Worm (Caenorhabditis elegans): Measurements from ENCODE around the gene grl-21.

grl-21 gene

DNA sequence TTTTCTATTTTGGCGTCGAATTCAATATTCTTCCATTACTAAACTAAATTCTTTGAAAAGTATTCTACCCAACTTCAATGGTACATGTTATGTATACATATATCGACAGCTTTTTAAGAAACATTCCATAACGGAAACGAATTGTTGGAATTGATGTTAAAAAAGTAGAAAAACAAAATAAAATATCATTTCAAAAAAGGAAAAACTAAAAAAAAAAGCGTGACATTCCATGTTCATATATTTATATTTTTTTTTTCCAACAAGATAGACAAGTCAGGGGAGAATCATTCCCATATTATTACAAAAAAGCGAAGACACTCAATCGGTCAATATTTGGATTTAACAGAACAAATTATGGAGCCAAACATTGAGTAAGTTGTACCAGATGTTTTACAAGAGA is 32.1 kb upstream of the grl-21 start, which contains the start of gene R102.10:
TSS of gene R102.10 (plus strand) at position 301 of the 400 bp plus-strand sequence.
- TF ChIP-seq nhr-76 (tag; optimal IDR thresholded peaks at IDR 0.05) (no peak), drap-1 (GFP tag; optimal IDR thresholded peaks at IDR 0.05) (no peak), ham-2 (GFP tag; optimal IDR thresholded peaks at IDR 0.05) (no peak), mep-1 (tag; optimal IDR thresholded peaks at IDR 0.05) (no peak), nhr-2 (tag; optimal IDR thresholded peaks at IDR 0.05) (no peak), mls-2 (tag; optimal IDR thresholded peaks at IDR 0.05) (no peak)

- no peak for TF ChIP-seq flh-1 (GFP tag; optimal IDR thresholded peaks at IDR 0.05)
- no peak for TF ChIP-seq sptf-1 (tag; optimal IDR thresholded peaks at IDR 0.05)
- TF ChIP-seq ceh-39 (tag; optimal IDR thresholded peaks at IDR 0.05): no peak
- TF ChIP-seq unc-62 (GFP tag; optimal IDR thresholded peaks at IDR 0.05): no peak
- no peak for TF ChIP-seq mab-5 (tag; optimal IDR thresholded peaks at IDR 0.05)
- no peak for TF ChIP-seq unc-120 (tag; optimal IDR thresholded peaks at IDR 0.05; ENCODE audit: poor library complexity, severe bottlenecking)
- TF ChIP-seq ham-2 (GFP tag; optimal IDR thresholded peaks at IDR 0.05): no peak
- no peak for TF ChIP-seq ceh-83 (GFP tag; optimal IDR thresholded peaks at IDR 0.05)
Measured at ce11 chrIV:10706090-10706489, 31.2 kb upstream of the grl-21 start, which contains the start of gene R102.6. TSS of gene R102.6 (minus strand) at chrIV:10706190.

ce11 chrIV:10711729-10712128 is 25.5 kb upstream of the grl-21 start, which contains the start of gene glb-21:
TSS of gene glb-21 (minus strand) at chrIV:10711794.
- no peak for TF ChIP-seq pha-4 (tag; optimal IDR thresholded peaks at IDR 0.05)
- no peak for TF ChIP-seq ceh-43 (GFP tag; optimal IDR thresholded peaks at IDR 0.05)

DNA sequence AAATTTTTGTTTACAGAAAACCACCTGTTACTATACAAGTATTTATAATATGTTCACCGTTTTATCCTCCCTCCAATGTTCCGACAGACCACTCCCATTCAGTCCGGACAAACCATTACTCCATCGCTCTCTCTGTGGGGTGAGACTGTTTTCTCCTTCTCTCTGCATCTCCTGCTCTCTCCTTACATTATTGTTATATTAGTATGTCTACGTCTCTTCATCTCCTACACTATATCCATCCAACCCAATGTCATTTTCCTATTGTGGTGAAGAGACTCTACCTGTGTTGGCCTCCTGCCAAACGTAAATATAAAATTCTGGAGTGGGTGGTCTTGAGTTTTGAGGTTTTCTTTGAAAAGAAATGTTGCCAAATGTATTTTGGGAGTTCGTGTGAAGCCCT is 22.7 kb upstream of the grl-21 start:
- TF ChIP-seq lin-13 (tag; optimal IDR thresholded peaks at IDR 0.05) (no peak), unc-120 (tag; optimal IDR thresholded peaks at IDR 0.05; ENCODE audit: poor library complexity, severe bottlenecking) (no peak), lsy-2 (tag; optimal IDR thresholded peaks at IDR 0.05) (no peak), pha-4 (tag; optimal IDR thresholded peaks at IDR 0.05) (peak; percentile 7), ztf-11 (tag; optimal IDR thresholded peaks at IDR 0.05) (no peak), nhr-12 (tag; optimal IDR thresholded peaks at IDR 0.05) (no peak), bed-3 (GFP tag; optimal IDR thresholded peaks at IDR 0.05) (no peak), nhr-2 (tag; optimal IDR thresholded peaks at IDR 0.05) (peak; percentile 29)

DNA sequence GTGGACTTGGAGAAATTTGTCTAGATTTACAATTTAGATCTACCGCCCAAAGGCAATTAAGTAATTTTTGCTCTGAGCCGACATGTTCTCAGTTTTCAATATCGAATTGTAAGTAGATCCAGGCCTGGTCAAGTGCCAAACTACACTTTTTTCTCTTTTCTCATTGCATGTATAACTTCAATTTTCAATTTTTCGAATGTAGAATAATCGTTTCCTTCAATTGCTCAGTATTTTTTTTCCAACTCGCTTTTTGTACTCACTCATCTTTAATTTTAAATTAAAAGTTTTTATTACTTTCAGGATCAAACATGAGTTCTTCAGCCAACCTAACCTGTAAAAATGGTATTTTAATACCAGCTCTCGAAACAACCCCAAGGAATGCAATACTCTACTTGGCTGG is 20.9 kb upstream of the grl-21 start, which contains the start of gene ncx-3:
TSS of gene ncx-3 (plus strand) at position 301 of the 400 bp plus-strand sequence.
- TF ChIP-seq blmp-1 (tag; optimal IDR thresholded peaks at IDR 0.05): no peak
- no peak for TF ChIP-seq unc-120 (tag; optimal IDR thresholded peaks at IDR 0.05; ENCODE audit: poor library complexity, severe bottlenecking)
- no peak for TF ChIP-seq pha-4 (tag; optimal IDR thresholded peaks at IDR 0.05)
- TF ChIP-seq unc-39 (tag; optimal IDR thresholded peaks at IDR 0.05): no peak
- no peak for TF ChIP-seq lin-13 (tag; optimal IDR thresholded peaks at IDR 0.05)
- no peak for TF ChIP-seq ceh-83 (GFP tag; optimal IDR thresholded peaks at IDR 0.05)
- TF ChIP-seq sem-2 (GFP tag; optimal IDR thresholded peaks at IDR 0.05): no peak
- no peak for TF ChIP-seq nhr-28 (tag; optimal IDR thresholded peaks at IDR 0.05)
- no peak for TF ChIP-seq mep-1 (tag; optimal IDR thresholded peaks at IDR 0.05)
- no peak for TF ChIP-seq nhr-237 (tag; optimal IDR thresholded peaks at IDR 0.05)

DNA sequence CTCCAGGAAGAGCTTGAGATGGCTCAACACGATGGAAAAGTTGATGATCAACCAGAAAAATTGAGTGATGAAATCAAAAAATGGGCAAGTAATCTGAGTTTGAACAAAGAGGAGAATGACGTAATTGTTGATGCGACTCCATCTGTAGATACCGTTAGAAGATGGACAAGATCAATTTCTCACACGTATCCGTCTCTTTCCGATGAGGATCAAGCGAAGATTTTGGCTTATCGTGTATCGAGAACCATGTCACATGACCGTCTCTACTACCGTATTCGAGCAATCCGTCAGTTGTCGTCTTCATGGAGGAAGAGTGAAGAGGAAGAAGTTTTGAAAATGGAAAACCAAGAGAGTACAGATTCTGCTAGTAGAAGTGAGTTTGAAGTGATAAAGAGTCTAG is 19.2 kb upstream of the grl-21 start:
- TF ChIP-seq ceh-83 (GFP tag; optimal IDR thresholded peaks at IDR 0.05): no peak
- TF ChIP-seq mls-2 (tag; optimal IDR thresholded peaks at IDR 0.05): no peak
- TF ChIP-seq nhr-12 (tag; optimal IDR thresholded peaks at IDR 0.05): no peak
- TF ChIP-seq flh-1 (GFP tag; optimal IDR thresholded peaks at IDR 0.05): no peak
- TF ChIP-seq elt-1 (tag; optimal IDR thresholded peaks at IDR 0.05; ENCODE audit: borderline replicate concordance, insufficient read depth): peak; percentile 83
- no peak for TF ChIP-seq nhr-2 (tag; optimal IDR thresholded peaks at IDR 0.05)
- no peak for TF ChIP-seq unc-62 (GFP tag; optimal IDR thresholded peaks at IDR 0.05)

- TF ChIP-seq ceh-43 (GFP tag; optimal IDR thresholded peaks at IDR 0.05): no peak
- TF ChIP-seq unc-39 (tag; optimal IDR thresholded peaks at IDR 0.05): no peak
- no peak for TF ChIP-seq pha-4 (tag; optimal IDR thresholded peaks at IDR 0.05)
- no peak for TF ChIP-seq nhr-76 (tag; optimal IDR thresholded peaks at IDR 0.05)
Measured at ce11 chrIV:10718865-10719264, 18.4 kb upstream of the grl-21 start.

Measured in whole organism, mixed stage, embryonic.